Worm (Caenorhabditis elegans): ENCODE measurements around the gene F44E2.10.

Gene F44E2.10

DNA sequence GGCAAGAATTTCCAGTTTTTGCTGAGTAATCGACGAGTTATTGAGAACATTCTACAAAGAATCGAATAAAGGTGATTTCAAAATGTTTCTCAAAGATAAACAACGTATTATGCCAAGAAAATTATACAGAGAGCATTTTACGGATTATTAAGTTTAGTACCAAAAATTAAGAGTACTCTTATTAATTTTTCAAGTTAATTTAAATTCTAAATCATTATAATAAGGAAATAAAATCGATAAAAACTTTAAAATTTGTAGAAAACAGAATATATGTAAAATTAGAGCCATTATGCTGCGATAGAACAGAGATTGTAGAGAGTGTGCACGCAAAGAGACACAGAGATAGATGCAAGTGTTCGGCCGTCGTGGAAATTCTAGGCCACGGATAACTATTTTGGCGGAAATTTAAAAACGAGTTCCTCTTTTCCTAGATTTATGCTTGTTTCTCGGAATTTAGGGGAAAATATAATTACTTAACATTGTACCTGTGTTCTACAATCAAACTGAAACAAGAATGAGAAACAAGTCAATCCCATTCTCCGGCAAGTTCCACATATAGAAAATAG lies 19.7 kb upstream of the F44E2.10 start, which contains the start of gene F44E2.9 (continued):
- TF ChIP-seq mxl-3 (GFP tag; optimal IDR thresholded peaks at IDR 0.05) (peak; percentile 13), ceh-28 (tag; optimal IDR thresholded peaks at IDR 0.05) (no peak), mes-2 (tag; optimal IDR thresholded peaks at IDR 0.05; ENCODE audit: poor library complexity, severe bottlenecking) (peak; percentile 97), hif-1 (tag; optimal IDR thresholded peaks at IDR 0.05) (peak in 1 of 2 experiments; percentile 79), nhr-6 (tag; optimal IDR thresholded peaks at IDR 0.05) (peak; percentile 47), hlh-11 (tag; optimal IDR thresholded peaks at IDR 0.05) (peak; percentile 28), spr-1 (tag; optimal IDR thresholded peaks at IDR 0.05) (no peak), dmd-9 (GFP tag; IDR thresholded peaks at IDR 0.05) (no peak), duxl-1 (tag; optimal IDR thresholded peaks at IDR 0.05; ENCODE audit: poor library complexity) (peak; percentile 60), lin-38 (GFP tag; IDR thresholded peaks at IDR 0.05) (peak; percentile 76), dpl-1 (GFP tag; optimal IDR thresholded peaks at IDR 0.05) (peak; percentile 92), nhr-237 (tag; optimal IDR thresholded peaks at IDR 0.05) (no peak)

DNA sequence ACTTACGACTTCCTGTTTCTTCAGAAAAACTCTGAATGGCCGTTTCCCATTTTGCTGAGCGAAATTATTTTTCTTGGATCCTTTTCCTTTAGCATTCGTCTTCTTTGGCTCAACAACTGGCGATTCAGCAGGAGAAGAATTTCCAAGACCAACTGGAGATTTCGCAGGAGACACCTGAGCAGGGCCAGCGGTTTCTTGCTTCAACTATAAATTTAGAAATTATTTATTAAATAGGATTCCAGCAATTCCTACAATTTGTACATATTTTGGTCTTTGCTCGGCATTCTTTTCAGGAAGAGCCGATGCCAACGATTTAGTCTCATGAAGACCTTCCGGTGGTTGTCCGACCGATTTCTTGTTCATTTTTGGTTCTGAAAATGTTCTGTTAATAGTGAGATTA lies 18.6 kb upstream of the F44E2.10 start, which contains the start of gene F44E2.8:
Gene F44E2.8, minus strand, starts transcription at position 371 of the 400 bp plus-strand sequence.
- TF ChIP-seq nhr-48 (tag; optimal IDR thresholded peaks at IDR 0.05) (no peak), lin-1 (GFP tag; IDR thresholded peaks at IDR 0.05) (no peak), unc-62 (GFP tag; optimal IDR thresholded peaks at IDR 0.05 in 1 of 2) (peak in 1 of 2 experiments; percentile 23), unc-62 (tag; optimal IDR thresholded peaks at IDR 0.05) (no peak), T26A8.4 (GFP tag; IDR thresholded peaks at IDR 0.05) (0 out of 2 replicates have a peak, but pooled peaks have one; percentile 29), daf-16 (GFP tag; optimal IDR thresholded peaks at IDR 0.05) (no peak), daf-16 (tag; optimal IDR thresholded peaks at IDR 0.05) (peak; percentile 8), lin-38 (GFP tag; IDR thresholded peaks at IDR 0.05) (peak; percentile 52)

DNA sequence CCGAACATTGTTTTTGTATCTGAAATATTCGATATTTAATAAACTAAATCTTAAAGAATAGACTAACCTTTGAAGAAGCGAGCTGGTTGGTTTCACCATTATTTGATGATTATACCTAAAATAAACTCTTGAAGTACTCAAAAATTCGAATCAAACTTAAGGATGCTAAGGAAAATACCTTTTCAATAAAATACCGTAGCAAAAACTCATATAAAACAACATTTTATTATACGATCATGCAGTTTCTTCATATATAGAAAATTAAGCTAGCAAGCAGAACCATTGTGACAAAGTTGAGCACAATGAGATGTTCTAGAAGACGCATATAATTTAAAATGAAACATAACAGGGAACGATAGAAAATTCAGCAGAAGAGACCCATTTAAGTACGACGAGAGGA lies 17.5 kb upstream of the F44E2.10 start, which contains the start of gene F44E2.7:
Gene F44E2.7, minus strand, starts transcription at position 101 of the 400 bp plus-strand sequence.
- no peak for TF ChIP-seq unc-130 (GFP tag; optimal IDR thresholded peaks at IDR 0.05)
- no peak for TF ChIP-seq zfp-2 (tag; optimal IDR thresholded peaks at IDR 0.05)
- TF ChIP-seq zag-1 (tag; optimal IDR thresholded peaks at IDR 0.05) = no peak
- no peak for TF ChIP-seq fkh-10 (GFP tag; optimal IDR thresholded peaks at IDR 0.05)
- no peak for TF ChIP-seq rbr-2 (tag; optimal IDR thresholded peaks at IDR 0.05)
- no peak for TF ChIP-seq daf-16 (GFP tag; optimal IDR thresholded peaks at IDR 0.05)
- TF ChIP-seq daf-16 (tag; optimal IDR thresholded peaks at IDR 0.05) = no peak
- TF ChIP-seq lin-39 (tag; optimal IDR thresholded peaks at IDR 0.05) = no peak
- TF ChIP-seq ztf-7 (tag; optimal IDR thresholded peaks at IDR 0.05) = no peak
- TF ChIP-seq ctbp-1 (GFP tag; IDR thresholded peaks at IDR 0.05) = no peak
- no peak for TF ChIP-seq spr-3 (GFP tag; optimal IDR thresholded peaks at IDR 0.05)
- TF ChIP-seq skn-1 (tag; optimal IDR thresholded peaks at IDR 0.05) = no peak
- TF ChIP-seq aly-2 (tag; optimal IDR thresholded peaks at IDR 0.05) = no peak
- TF ChIP-seq sdz-12 (GFP tag; optimal IDR thresholded peaks at IDR 0.05) = no peak
- no peak for TF ChIP-seq Y75B8A.6 (GFP tag; IDR thresholded peaks at IDR 0.05)
- TF ChIP-seq hmg-1.1 (GFP tag; IDR thresholded peaks at IDR 0.05) = no peak
- no peak for TF ChIP-seq mdt-29 (GFP tag; IDR thresholded peaks at IDR 0.05)
- TF ChIP-seq F26F4.8 (GFP tag; conservative IDR thresholded peaks at IDR 0.05) = no peak
- no peak for TF ChIP-seq lin-1 (GFP tag; IDR thresholded peaks at IDR 0.05)
- TF ChIP-seq pqm-1 (tag; optimal IDR thresholded peaks at IDR 0.05) = no peak

DNA sequence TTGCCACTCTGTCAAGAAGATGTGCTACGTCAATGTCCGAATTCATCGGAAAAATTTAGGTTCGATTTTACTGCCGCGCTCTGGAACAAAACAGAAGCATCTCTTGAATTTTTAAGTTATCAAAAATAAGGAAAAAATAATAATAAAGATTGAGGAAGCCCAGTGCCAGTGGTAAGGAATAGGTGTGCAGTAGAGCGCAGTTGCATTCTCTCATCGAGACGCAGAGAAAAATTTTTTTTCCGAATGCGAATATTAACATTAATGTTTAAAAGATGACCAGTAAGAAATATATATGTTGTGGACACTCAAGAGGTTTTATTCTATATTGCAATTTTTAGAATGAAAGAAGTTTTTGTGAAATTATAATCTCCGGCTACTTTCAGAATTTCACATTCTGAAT lies 16.8 kb upstream of the F44E2.10 start:
- TF ChIP-seq lin-13 (GFP tag; optimal IDR thresholded peaks at IDR 0.05) (no peak), zfp-2 (tag; optimal IDR thresholded peaks at IDR 0.05) (no peak), set-16 (GFP tag; IDR thresholded peaks at IDR 0.05) (no peak), dpl-1 (GFP tag; optimal IDR thresholded peaks at IDR 0.05) (peak; percentile 74), vab-7 (GFP tag; IDR thresholded peaks at IDR 0.05) (no peak), hlh-30 (tag; optimal IDR thresholded peaks at IDR 0.05; ENCODE audit: insufficient read depth) (peak; percentile 35), pqm-1 (tag; optimal IDR thresholded peaks at IDR 0.05) (peak; percentile 0), dve-1 (tag; optimal IDR thresholded peaks at IDR 0.05; ENCODE audit: insufficient read depth) (peak; percentile 38), mep-1 (tag; optimal IDR thresholded peaks at IDR 0.05) (peak; percentile 39), mes-2 (tag; optimal IDR thresholded peaks at IDR 0.05; ENCODE audit: poor library complexity, severe bottlenecking) (peak; percentile 84), lsy-2 (tag; optimal IDR thresholded peaks at IDR 0.05) (peak in 1 of 2 experiments; percentile 82), nhr-28 (tag; optimal IDR thresholded peaks at IDR 0.05) (peak; percentile 34), lin-38 (GFP tag; IDR thresholded peaks at IDR 0.05) (peak; percentile 95), rbr-2 (tag; optimal IDR thresholded peaks at IDR 0.05) (peak; percentile 42)
